Fruit fly (Drosophila melanogaster) whole organism, embryonic: ENCODE measurements around the gene LysB.

Experiments
- CG10147 ChIP-seq: fragments of 200-800 bp; sonication (Bioruptor generic); optimal IDR thresholded peaks from 2 replicates; lab custom pipeline; 2019; ENCODE audit warnings: missing biosample characterization, mild to moderate bottlenecking, missing genetic modification characterization, moderate library complexity
- CG10366 ChIP-seq: fragments of 200-800 bp; sonication (Bioruptor generic); IDR thresholded peaks from 2 replicates; pipeline ENCODE4 v1.3.6; 2022; ENCODE audit warnings: missing biosample characterization, missing genetic modification characterization
- CG10431 ChIP-seq: fragments of 200-800 bp; sonication (Bioruptor generic); optimal IDR thresholded peaks from 3 replicates; lab custom pipeline; 2018; ENCODE audit warnings: missing biosample characterization, mild to moderate bottlenecking, missing genetic modification characterization
- CG11398 ChIP-seq: fragments of 200-800 bp; sonication (Bioruptor generic); optimal IDR thresholded peaks from 2 replicates; lab custom pipeline; 2016; ENCODE audit warnings: missing biosample characterization, missing genetic modification characterization
- CG12104 ChIP-seq: fragments of 200-800 bp; sonication (Bioruptor generic); optimal IDR thresholded peaks from 3 replicates; lab custom pipeline; 2016; ENCODE audit warnings: missing biosample characterization, missing genetic modification characterization
- CG12744 ChIP-seq: fragments of 200-800 bp; sonication (Bioruptor generic); optimal IDR thresholded peaks from 2 replicates; lab custom pipeline; 2016; ENCODE audit warnings: missing biosample characterization, missing genetic modification characterization
- CG14667 ChIP-seq: fragments of 200-800 bp; sonication (Bioruptor generic); IDR thresholded peaks from 2 replicates; pipeline ENCODE4 v1.3.6; 2022; ENCODE audit warnings: missing biosample characterization, missing genetic modification characterization
- CG15696 ChIP-seq: fragments of 200-800 bp; sonication (Bioruptor generic); optimal IDR thresholded peaks from 2 replicates; lab custom pipeline; 2019; ENCODE audit warnings: missing biosample characterization, mild to moderate bottlenecking, missing genetic modification characterization, moderate library complexity
- CG16779 ChIP-seq: fragments of 200-800 bp; sonication (Bioruptor generic); IDR thresholded peaks from 2 replicates; pipeline ENCODE4 v1.3.6; 2022; ENCODE audit warnings: missing biosample characterization, missing genetic modification characterization
- CG17359 ChIP-seq: fragments of 200-800 bp; sonication (Bioruptor generic); optimal IDR thresholded peaks from 3 replicates; lab custom pipeline; 2018; ENCODE audit warnings: missing biosample characterization, mild to moderate bottlenecking, missing genetic modification characterization, moderate library complexity
- CG17568 ChIP-seq: fragments of 200-800 bp; sonication (Bioruptor generic); optimal IDR thresholded peaks from 2 replicates; lab custom pipeline; 2018; ENCODE audit warnings: missing biosample characterization, mild to moderate bottlenecking, missing genetic modification characterization, moderate library complexity
- CG2120 ChIP-seq: fragments of 200-800 bp; sonication (Bioruptor generic); optimal IDR thresholded peaks from 3 replicates; lab custom pipeline; 2016; ENCODE audit warnings: missing biosample characterization, missing genetic modification characterization
- CG2202 ChIP-seq: fragments of 200-800 bp; sonication (Bioruptor generic); optimal IDR thresholded peaks from 2 replicates; lab custom pipeline; 2018; ENCODE audit warnings: missing biosample characterization, mild to moderate bottlenecking, missing genetic modification characterization
- CG2875 ChIP-seq: fragments of 200-800 bp; sonication (Bioruptor generic); optimal IDR thresholded peaks from 2 replicates; lab custom pipeline; 2017; ENCODE audit warnings: missing biosample characterization, mild to moderate bottlenecking, missing genetic modification characterization, missing genetic modification reagents
- CG3065 ChIP-seq: fragments of 200-800 bp; sonication (Bioruptor generic); optimal IDR thresholded peaks from 2 replicates; lab custom pipeline; 2016; ENCODE audit warnings: missing biosample characterization, missing genetic modification characterization
- CG31388 ChIP-seq: fragments of 200-800 bp; sonication (Bioruptor generic); optimal IDR thresholded peaks from 2 replicates; lab custom pipeline; 2016; ENCODE audit warnings: missing biosample characterization, missing genetic modification characterization
- CG6854 ChIP-seq: fragments of 200-800 bp; sonication (Bioruptor generic); optimal IDR thresholded peaks from 3 replicates; lab custom pipeline; 2017; ENCODE audit warnings: missing biosample characterization, mild to moderate bottlenecking, missing genetic modification characterization
- CG7839 ChIP-seq: fragments of 200-800 bp; sonication (Bioruptor generic); optimal IDR thresholded peaks from 3 replicates; lab custom pipeline; 2018; ENCODE audit warnings: missing biosample characterization, mild to moderate bottlenecking, missing genetic modification characterization, moderate library complexity
- CG8944 ChIP-seq: fragments of 200-800 bp; sonication (Bioruptor generic); optimal IDR thresholded peaks from 3 replicates; lab custom pipeline; 2016; ENCODE audit warnings: missing biosample characterization, missing genetic modification characterization
- CG9876 ChIP-seq: fragments of 200-800 bp; sonication (Bioruptor generic); optimal IDR thresholded peaks from 2 replicates; lab custom pipeline; 2016; ENCODE audit warnings: missing biosample characterization, missing genetic modification characterization
- CTCF ChIP-seq: fragments of 200-800 bp; sonication (Bioruptor generic); optimal IDR thresholded peaks from 2 replicates; lab custom pipeline; 2017; ENCODE audit warnings: missing biosample characterization, mild to moderate bottlenecking, missing genetic modification characterization, moderate library complexity
- D19A ChIP-seq: fragments of 200-800 bp; optimal IDR thresholded peaks from 3 replicates; lab custom pipeline; 2019; ENCODE audit warnings: missing biosample characterization, mild to moderate bottlenecking, missing genetic modification characterization, moderate library complexity
- D19B ChIP-seq: fragments of 200-800 bp; sonication (Bioruptor generic); optimal IDR thresholded peaks from 2 replicates; lab custom pipeline; 2017; ENCODE audit warnings: missing biosample characterization, mild to moderate bottlenecking, missing genetic modification characterization
- Dad ChIP-seq: fragments of 200-800 bp; sonication (Bioruptor generic); optimal IDR thresholded peaks from 3 replicates; lab custom pipeline; 2016; ENCODE audit warnings: missing biosample characterization, missing genetic modification characterization
- Dip2 ChIP-seq: fragments of 200-800 bp; sonication (Bioruptor generic); IDR thresholded peaks from 2 replicates; pipeline ENCODE4 v1.3.6; 2022; ENCODE audit warnings: missing biosample characterization, missing genetic modification characterization
- E2f1 ChIP-seq: fragments of 200-800 bp; sonication (Bioruptor generic); IDR thresholded peaks from 2 replicates; pipeline ENCODE4 v1.3.6; 2022; ENCODE audit warnings: missing biosample characterization, missing genetic modification characterization
- HmgZ ChIP-seq: fragments of 200-800 bp; sonication (Bioruptor generic); optimal IDR thresholded peaks from 2 replicates; lab custom pipeline; 2018; ENCODE audit warnings: missing biosample characterization, mild to moderate bottlenecking, missing genetic modification characterization
- Hr78 ChIP-seq, 2 experiments: fragments of 200-800 bp in 1 of 2; fragments of >200 bp in 1 of 2; sonication (Bioruptor generic) in 1 of 2; optimal IDR thresholded peaks; 2 replicates each; lab custom pipeline; 2017 to 2019; ENCODE audit warnings: missing biosample characterization in 2 of 2, missing genetic modification characterization in 2 of 2, mild to moderate bottlenecking in 1 of 2, moderate library complexity in 1 of 2
- Lim3 ChIP-seq: fragments of 200-800 bp; sonication (Bioruptor generic); IDR thresholded peaks from 2 replicates; pipeline ENCODE4 v1.3.6; 2022; ENCODE audit warnings: missing biosample characterization, missing genetic modification characterization
- MBD-R2 ChIP-seq: fragments of 200-800 bp; sonication (Bioruptor generic); IDR thresholded peaks from 2 replicates; pipeline ENCODE4 v1.3.6; 2022; ENCODE audit warnings: missing biosample characterization, missing genetic modification characterization
- MTF-1 ChIP-seq: fragments of 200-800 bp; sonication (Bioruptor generic); optimal IDR thresholded peaks from 2 replicates; lab custom pipeline; 2018; ENCODE audit warnings: missing biosample characterization, mild to moderate bottlenecking, missing genetic modification characterization, borderline replicate concordance
- Myb ChIP-seq: fragments of 200-800 bp; sonication (Bioruptor generic); optimal IDR thresholded peaks from 2 replicates; lab custom pipeline; 2016; ENCODE audit warnings: missing biosample characterization, missing genetic modification characterization
- Neu2 ChIP-seq: fragments of 200-800 bp; sonication (Bioruptor generic); optimal IDR thresholded peaks from 3 replicates; lab custom pipeline; 2016; ENCODE audit warnings: missing biosample characterization, missing genetic modification characterization, borderline replicate concordance
- Sox102F ChIP-seq: fragments of 200-800 bp; sonication (Bioruptor generic); optimal IDR thresholded peaks from 2 replicates; lab custom pipeline; 2018; ENCODE audit warnings: missing biosample characterization, mild to moderate bottlenecking, missing genetic modification characterization, moderate library complexity
- Vsx1 ChIP-seq: fragments of 200-800 bp; sonication (Bioruptor generic); optimal IDR thresholded peaks from 2 replicates; lab custom pipeline; 2017; ENCODE audit warnings: missing biosample characterization, mild to moderate bottlenecking, missing genetic modification characterization, missing genetic modification reagents
- bigmax ChIP-seq: fragments of 200-800 bp; sonication (Bioruptor generic); optimal IDR thresholded peaks from 2 replicates; lab custom pipeline; 2018; ENCODE audit warnings: missing biosample characterization, mild to moderate bottlenecking, missing genetic modification characterization
- dmrt11E ChIP-seq: fragments of 200-800 bp; sonication (Bioruptor generic); optimal IDR thresholded peaks from 3 replicates; lab custom pipeline; 2018; ENCODE audit warnings: missing biosample characterization, mild to moderate bottlenecking, missing genetic modification characterization, moderate library complexity
- jing ChIP-seq: fragments of 200-800 bp; sonication (Bioruptor generic); optimal IDR thresholded peaks from 2 replicates; lab custom pipeline; 2018; ENCODE audit warnings: missing biosample characterization, mild to moderate bottlenecking, missing genetic modification characterization
- ken ChIP-seq: fragments of 200-800 bp; sonication (Bioruptor generic); IDR thresholded peaks from 3 replicates; pipeline ENCODE4 v1.3.6; 2022; ENCODE audit warnings: missing biosample characterization, missing genetic modification characterization
- lab ChIP-seq: fragments of 200-800 bp; sonication (Bioruptor generic); optimal IDR thresholded peaks from 3 replicates; lab custom pipeline; 2017; ENCODE audit warnings: missing biosample characterization, missing genetic modification characterization, mild to moderate bottlenecking, moderate library complexity, missing genetic modification reagents
- lilli ChIP-seq: fragments of 200-800 bp; sonication (Bioruptor generic); optimal IDR thresholded peaks from 3 replicates; lab custom pipeline; 2016; ENCODE audit warnings: missing biosample characterization, missing genetic modification characterization
- mam ChIP-seq: fragments of 200-800 bp; sonication (Bioruptor generic); optimal IDR thresholded peaks from 3 replicates; lab custom pipeline; 2016; ENCODE audit warnings: missing biosample characterization, missing genetic modification characterization
- nerfin-2 ChIP-seq: fragments of 200-800 bp; sonication (Bioruptor generic); IDR thresholded peaks from 2 replicates; pipeline ENCODE4 v1.3.6; 2022; ENCODE audit warnings: missing biosample characterization, missing genetic modification characterization; ENCODE audit not compliant: partially characterized antibody
- pros ChIP-seq: fragments of 200-800 bp; sonication (Bioruptor generic); optimal IDR thresholded peaks from 3 replicates; lab custom pipeline; 2019; ENCODE audit warnings: missing biosample characterization, mild to moderate bottlenecking, missing genetic modification characterization, moderate library complexity
- slp2 ChIP-seq: fragments of 200-800 bp; sonication (Bioruptor generic); optimal IDR thresholded peaks from 2 replicates; lab custom pipeline; 2016; ENCODE audit warnings: missing biosample characterization, missing genetic modification characterization
- sna ChIP-seq: fragments of 200-800 bp; sonication (Bioruptor generic); IDR thresholded peaks from 2 replicates; pipeline ENCODE4 v1.3.6; 2022; ENCODE audit warnings: missing biosample characterization, missing genetic modification characterization; ENCODE audit not compliant: partially characterized antibody
- sob ChIP-seq: fragments of 200-800 bp; sonication (Bioruptor generic); IDR thresholded peaks from 2 replicates; pipeline ENCODE4 v1.3.6; 2022; ENCODE audit warnings: missing biosample characterization, missing genetic modification characterization
- sqz ChIP-seq: fragments of 200-800 bp; sonication (Bioruptor generic); optimal IDR thresholded peaks from 3 replicates; lab custom pipeline; 2018; ENCODE audit warnings: missing biosample characterization, mild to moderate bottlenecking, missing genetic modification characterization
- tio ChIP-seq: fragments of 200-800 bp; sonication (Bioruptor generic); optimal IDR thresholded peaks from 2 replicates; lab custom pipeline; 2017; ENCODE audit warnings: missing biosample characterization, missing genetic modification characterization, inconsistent platforms
- wek ChIP-seq: fragments of 200-800 bp; sonication (Bioruptor generic); optimal IDR thresholded peaks from 3 replicates; lab custom pipeline; 2018; ENCODE audit warnings: missing biosample characterization, mild to moderate bottlenecking, missing genetic modification characterization, moderate library complexity
- wor ChIP-seq: fragments of 200-800 bp; sonication (Bioruptor generic); IDR thresholded peaks from 2 replicates; pipeline ENCODE4 v1.3.6; 2022; ENCODE audit warnings: missing biosample characterization, missing genetic modification characterization

LysB gene

dm6 chr3L:1166266-1166665 is 40.9 kb upstream of the LysB start (continued):
- peak; percentile 0 for TF ChIP-seq CG7839
- no peak for TF ChIP-seq Dad (GFP tag; lab: Kevin White, UChicago)
- TF ChIP-seq dmrt11E (tag; lab: Kevin White, UChicago), result peak; percentile 58
- peak; percentile 24 for TF ChIP-seq CG6854
- TF ChIP-seq CG17568 (GFP tag; lab: Kevin White, UChicago), result peak; percentile 84
- TF ChIP-seq CG11398 (GFP tag; lab: Kevin White, UChicago), result peak; percentile 35
- TF ChIP-seq MTF-1 (GFP tag; lab: Kevin White, UChicago), result peak; percentile 87
- TF ChIP-seq slp2 (GFP tag; lab: Kevin White, UChicago), result no peak
- peak; percentile 87 for TF ChIP-seq CG2875 (GFP tag; lab: Kevin White, UChicago)
- TF ChIP-seq D19B (GFP tag; lab: Kevin White, UChicago), result no peak
- peak; percentile 28 for TF ChIP-seq CTCF (GFP tag; lab: Kevin White, UChicago)
- TF ChIP-seq CG8944 (GFP tag; lab: Kevin White, UChicago), result no peak
- TF ChIP-seq tio (GFP tag; lab: Kevin White, UChicago), result no peak
- TF ChIP-seq CG10431, result peak; percentile 87
- 0 out of 3 replicates have a peak, but pooled peaks have one; percentile 22 for TF ChIP-seq ken (GFP tag; lab: Robert Waterston, UW)
- TF ChIP-seq CG10147, result peak; percentile 13
- no peak for TF ChIP-seq CG31388 (GFP tag; lab: Kevin White, UChicago)
- TF ChIP-seq mam (GFP tag; lab: Kevin White, UChicago), result no peak
- no peak for TF ChIP-seq CG14667 (GFP tag; lab: Robert Waterston, UW)
- TF ChIP-seq wor (GFP tag; lab: Robert Waterston, UW), result no peak
- TF ChIP-seq CG10366, result no peak; the same call in 1 of the 2 replicates
- TF ChIP-seq CG2202 (tag; lab: Kevin White, UChicago), result peak; percentile 86
- TF ChIP-seq CG17359 (tag; lab: Kevin White, UChicago), result peak; percentile 71
- no peak for TF ChIP-seq CG16779
- TF ChIP-seq D19A, result peak; percentile 14
- no peak for TF ChIP-seq MBD-R2 (GFP tag; lab: Robert Waterston, UW)
- TF ChIP-seq Neu2 (GFP tag; lab: Kevin White, UChicago), result no peak
- no peak for TF ChIP-seq Dip2
- no peak for TF ChIP-seq CG2120
- no peak for TF ChIP-seq sna (GFP tag; lab: Robert Waterston, UW)
- TF ChIP-seq jing (GFP tag; lab: Kevin White, UChicago), result peak; percentile 4
- no peak for TF ChIP-seq CG3065 (GFP tag; lab: Kevin White, UChicago)
- TF ChIP-seq pros, result no peak
- no peak for TF ChIP-seq CG9876 (GFP tag; lab: Kevin White, UChicago)
- TF ChIP-seq Myb (GFP tag; lab: Kevin White, UChicago), result no peak
- no peak for TF ChIP-seq nerfin-2 (GFP tag; lab: Robert Waterston, UW)
- peak; percentile 20 for TF ChIP-seq Vsx1 (GFP tag; lab: Kevin White, UChicago)
- peak; percentile 85 for TF ChIP-seq wek (GFP tag; lab: Kevin White, UChicago)
- TF ChIP-seq Sox102F (GFP tag; lab: Kevin White, UChicago), result peak; percentile 54
- no peak; the same call in 1 of the 2 replicates for TF ChIP-seq E2f1 (GFP tag; lab: Robert Waterston, UW)
- TF ChIP-seq Hr78 (GFP tag; optimal IDR thresholded peaks at IDR 0.05; lab: Kevin White, UChicago), result no peak
- peak; percentile 71 for TF ChIP-seq lab (GFP tag; lab: Kevin White, UChicago)
- TF ChIP-seq bigmax, result peak; percentile 33
- peak; percentile 54 for TF ChIP-seq CG12104 (GFP tag; lab: Kevin White, UChicago)
- TF ChIP-seq CG15696 (tag; lab: Kevin White, UChicago), result peak; percentile 90
- peak; percentile 17 for TF ChIP-seq HmgZ (tag; lab: Kevin White, UChicago)
- no peak for TF ChIP-seq lilli
- TF ChIP-seq CG12744 (GFP tag; lab: Kevin White, UChicago), result no peak
- TF ChIP-seq sqz, result peak; percentile 67
- TF ChIP-seq sob, result peak; percentile 50; the same call in 1 of the 2 replicates
- TF ChIP-seq Lim3, result no peak
